Fruit fly (Drosophila melanogaster) whole organism, embryonic: ENCODE results near the gene CG15894.
A peak's percentile ranks its signal among the peaks of the same experiment; 100 is the strongest.

Source experiments
- Asciz ChIP-seq: fragments of 200-800 bp; sonication (Bioruptor generic); optimal IDR thresholded peaks from 2 replicates; lab custom pipeline; 2017; ENCODE audit warnings: missing biosample characterization, mild to moderate bottlenecking, missing genetic modification characterization, missing genetic modification reagents
- Atf6 ChIP-seq: fragments of 200-800 bp; sonication (Bioruptor generic); IDR thresholded peaks from 2 replicates; pipeline ENCODE4 v1.3.6; 2022; ENCODE audit warnings: missing biosample characterization, missing genetic modification characterization
- Bdp1 ChIP-seq: fragments of 200-800 bp; sonication (Bioruptor generic); optimal IDR thresholded peaks from 3 replicates; lab custom pipeline; 2016; ENCODE audit warnings: missing biosample characterization, missing genetic modification characterization
- CG10147 ChIP-seq: fragments of 200-800 bp; sonication (Bioruptor generic); optimal IDR thresholded peaks from 2 replicates; lab custom pipeline; 2019; ENCODE audit warnings: missing biosample characterization, mild to moderate bottlenecking, missing genetic modification characterization, moderate library complexity
- CG10543 ChIP-seq: fragments of 200-800 bp; sonication (Bioruptor generic); optimal IDR thresholded peaks from 3 replicates; lab custom pipeline; 2017; ENCODE audit warnings: missing biosample characterization, mild to moderate bottlenecking, missing genetic modification characterization, moderate library complexity
- CG10959 ChIP-seq: fragments of 200-800 bp; sonication (Bioruptor generic); IDR thresholded peaks from 2 replicates; pipeline ENCODE4 v1.3.6; 2022; ENCODE audit warnings: missing biosample characterization, missing genetic modification characterization
- CG11560 ChIP-seq: fragments of 200-800 bp; sonication (Bioruptor generic); IDR thresholded peaks from 3 replicates; pipeline ENCODE4 v1.3.6; 2022; ENCODE audit warnings: missing biosample characterization, missing genetic modification characterization
- CG12236 ChIP-seq: fragments of 200-800 bp; sonication (Bioruptor generic); optimal IDR thresholded peaks from 2 replicates; lab custom pipeline; 2016; ENCODE audit warnings: missing biosample characterization, missing genetic modification characterization
- CG12391 ChIP-seq: fragments of 200-800 bp; sonication (Bioruptor generic); optimal IDR thresholded peaks from 3 replicates; lab custom pipeline; 2018; ENCODE audit warnings: missing biosample characterization, mild to moderate bottlenecking, missing genetic modification characterization, moderate library complexity
- CG13775 ChIP-seq: fragments of 200-800 bp; sonication (Bioruptor generic); optimal IDR thresholded peaks from 3 replicates; lab custom pipeline; 2017; ENCODE audit warnings: missing biosample characterization, mild to moderate bottlenecking, missing genetic modification characterization
- CG14014 ChIP-seq: fragments of 200-800 bp; sonication (Bioruptor generic); IDR thresholded peaks from 2 replicates; pipeline ENCODE4 v1.3.6; 2022; ENCODE audit warnings: missing biosample characterization, missing genetic modification characterization
- CG14710 ChIP-seq: fragments of 200-800 bp; sonication (Bioruptor generic); optimal IDR thresholded peaks from 3 replicates; lab custom pipeline; 2019; ENCODE audit warnings: missing biosample characterization, mild to moderate bottlenecking, missing genetic modification characterization, moderate library complexity
- CG1529 ChIP-seq: fragments of 200-800 bp; sonication (Bioruptor generic); optimal IDR thresholded peaks from 3 replicates; lab custom pipeline; 2018; ENCODE audit warnings: missing biosample characterization, missing genetic modification characterization
- CG17361 ChIP-seq: fragments of 200-800 bp; sonication (Bioruptor generic); IDR thresholded peaks from 3 replicates; pipeline ENCODE4 v1.3.6; 2022; ENCODE audit warnings: missing biosample characterization, missing genetic modification characterization
- CG30431 ChIP-seq: fragments of 200-800 bp; sonication (Bioruptor generic); optimal IDR thresholded peaks from 2 replicates; lab custom pipeline; 2017; ENCODE audit warnings: missing biosample characterization, missing genetic modification characterization
- CG34376 ChIP-seq: fragments of 200-800 bp; sonication (Bioruptor generic); optimal IDR thresholded peaks from 2 replicates; lab custom pipeline; 2018; ENCODE audit warnings: missing biosample characterization, mild to moderate bottlenecking, missing genetic modification characterization
- CG6654 ChIP-seq: fragments of 200-800 bp; sonication (Bioruptor generic); optimal IDR thresholded peaks from 2 replicates; lab custom pipeline; 2017; ENCODE audit warnings: missing biosample characterization, mild to moderate bottlenecking, missing genetic modification characterization
- CG6854 ChIP-seq: fragments of 200-800 bp; sonication (Bioruptor generic); optimal IDR thresholded peaks from 3 replicates; lab custom pipeline; 2017; ENCODE audit warnings: missing biosample characterization, mild to moderate bottlenecking, missing genetic modification characterization
- CG7556 ChIP-seq: fragments of 200-800 bp; sonication (Bioruptor generic); optimal IDR thresholded peaks from 2 replicates; lab custom pipeline; 2017; ENCODE audit warnings: missing biosample characterization, mild to moderate bottlenecking, missing genetic modification characterization
- CG8089 ChIP-seq: fragments of 200-800 bp; sonication (Bioruptor generic); optimal IDR thresholded peaks from 3 replicates; lab custom pipeline; 2016; ENCODE audit warnings: missing biosample characterization, missing genetic modification characterization
- D19A ChIP-seq: fragments of 200-800 bp; optimal IDR thresholded peaks from 3 replicates; lab custom pipeline; 2019; ENCODE audit warnings: missing biosample characterization, mild to moderate bottlenecking, missing genetic modification characterization, moderate library complexity
- Dfd ChIP-seq, 2 experiments: fragments of >200 bp; optimal IDR thresholded peaks; 2 replicates each; lab custom pipeline; 2017; ENCODE audit warnings: missing biosample characterization in 2 of 2, missing genetic modification characterization in 2 of 2
- Eip74EF ChIP-seq, 2 experiments: fragments of 200-800 bp in 1 of 2; fragments of >200 bp in 1 of 2; sonication (Bioruptor generic) in 1 of 2; optimal IDR thresholded peaks; 2 replicates each; lab custom pipeline; 2017 to 2019; ENCODE audit warnings: missing biosample characterization in 2 of 2, missing genetic modification characterization in 2 of 2, mild to moderate bottlenecking in 1 of 2, moderate library complexity in 1 of 2
- GATAe ChIP-seq: fragments of 200-800 bp; sonication (Bioruptor generic); conservative IDR thresholded peaks from 2 replicates; pipeline ENCODE4 v1.3.6; 2022; ENCODE audit warnings: missing biosample characterization, missing genetic modification characterization
- HLH3B ChIP-seq: fragments of 200-800 bp; sonication (Bioruptor generic); IDR thresholded peaks from 2 replicates; pipeline ENCODE4 v1.3.6; 2022; ENCODE audit warnings: missing biosample characterization, missing genetic modification characterization
- Max ChIP-seq: fragments of 200-800 bp; sonication (Bioruptor generic); optimal IDR thresholded peaks from 2 replicates; lab custom pipeline; 2016; ENCODE audit warnings: missing biosample characterization, mild to moderate bottlenecking, missing genetic modification characterization
- NK7.1 ChIP-seq: fragments of 200-800 bp; sonication (Bioruptor generic); optimal IDR thresholded peaks from 3 replicates; lab custom pipeline; 2016; ENCODE audit warnings: missing biosample characterization, missing genetic modification characterization
- Nf-YA ChIP-seq: fragments of 200-800 bp; sonication (Bioruptor generic); IDR thresholded peaks from 2 replicates; pipeline ENCODE4 v1.3.6; 2022; ENCODE audit warnings: missing biosample characterization, missing genetic modification characterization
- Nf-YB ChIP-seq: fragments of 200-800 bp; sonication (Bioruptor generic); optimal IDR thresholded peaks from 3 replicates; lab custom pipeline; 2019; ENCODE audit warnings: missing biosample characterization, mild to moderate bottlenecking, missing genetic modification characterization, moderate library complexity
- Nf-YC ChIP-seq: fragments of 200-800 bp; optimal IDR thresholded peaks from 3 replicates; lab custom pipeline; 2019; ENCODE audit warnings: missing biosample characterization, mild to moderate bottlenecking, missing genetic modification characterization, moderate library complexity
- NfI ChIP-seq: fragments of 200-800 bp; sonication (Bioruptor generic); optimal IDR thresholded peaks from 3 replicates; lab custom pipeline; 2018; ENCODE audit warnings: missing biosample characterization, mild to moderate bottlenecking, missing genetic modification characterization, moderate library complexity
- Rfx ChIP-seq: fragments of 200-800 bp; sonication (Bioruptor generic); IDR thresholded peaks from 2 replicates; pipeline ENCODE4 v1.3.6; 2022; ENCODE audit warnings: missing biosample characterization, missing genetic modification characterization
- Sox102F ChIP-seq: fragments of 200-800 bp; sonication (Bioruptor generic); optimal IDR thresholded peaks from 2 replicates; lab custom pipeline; 2018; ENCODE audit warnings: missing biosample characterization, mild to moderate bottlenecking, missing genetic modification characterization, moderate library complexity
- Sry-β ChIP-seq: fragments of 200-800 bp; sonication (Bioruptor generic); optimal IDR thresholded peaks from 2 replicates; lab custom pipeline; 2018; ENCODE audit warnings: missing biosample characterization, mild to moderate bottlenecking, missing genetic modification characterization, moderate library complexity
- abd-A ChIP-seq: fragments of 200-800 bp; sonication (Bioruptor generic); optimal IDR thresholded peaks from 3 replicates; lab custom pipeline; 2019; ENCODE audit warnings: missing biosample characterization, mild to moderate bottlenecking, missing genetic modification characterization, moderate library complexity
- aop ChIP-seq: fragments of 200-800 bp; sonication (Bioruptor generic); IDR thresholded peaks from 2 replicates; pipeline ENCODE4 v1.3.6; 2022; ENCODE audit warnings: missing biosample characterization, missing genetic modification characterization
- cato ChIP-seq: fragments of 200-800 bp; sonication (Bioruptor generic); optimal IDR thresholded peaks from 2 replicates; lab custom pipeline; 2016; ENCODE audit warnings: missing biosample characterization, missing genetic modification characterization, borderline replicate concordance
- cg ChIP-seq: fragments of 200-800 bp; sonication (Bioruptor generic); optimal IDR thresholded peaks from 3 replicates; lab custom pipeline; 2019; ENCODE audit warnings: missing biosample characterization, mild to moderate bottlenecking, missing genetic modification characterization, moderate library complexity
- crol ChIP-seq: fragments of 200-800 bp; sonication (Bioruptor generic); IDR thresholded peaks from 2 replicates; pipeline ENCODE4 v1.3.6; 2022; ENCODE audit warnings: missing biosample characterization, missing genetic modification characterization
- crp ChIP-seq, 2 experiments: fragments of 200-800 bp; sonication (Bioruptor generic); optimal IDR thresholded peaks; 2 replicates in 1 of 2; 3 replicates in 1 of 2; lab custom pipeline; 2017; ENCODE audit warnings: missing biosample characterization in 2 of 2, missing genetic modification characterization in 2 of 2, mild to moderate bottlenecking in 1 of 2, moderate library complexity in 1 of 2
- disco-r ChIP-seq: fragments of 200-800 bp; sonication (Bioruptor generic); optimal IDR thresholded peaks from 2 replicates; lab custom pipeline; 2016; ENCODE audit warnings: missing biosample characterization, missing genetic modification characterization
- dysf ChIP-seq: fragments of 200-800 bp; sonication (Bioruptor generic); IDR thresholded peaks from 3 replicates; pipeline ENCODE4 v1.3.6; 2022; ENCODE audit warnings: missing biosample characterization, missing genetic modification characterization
- ewg ChIP-seq: fragments of 200-800 bp; sonication (Bioruptor generic); optimal IDR thresholded peaks from 3 replicates; lab custom pipeline; 2017; ENCODE audit warnings: mild to moderate bottlenecking, missing biosample characterization, missing genetic modification reagents, missing genetic modification characterization
- fd3F ChIP-seq: fragments of 200-800 bp; sonication (Bioruptor generic); optimal IDR thresholded peaks from 2 replicates; lab custom pipeline; 2018; ENCODE audit warnings: missing biosample characterization, mild to moderate bottlenecking, missing genetic modification characterization, moderate library complexity
- fu2 ChIP-seq: fragments of 200-800 bp; sonication (Bioruptor generic); optimal IDR thresholded peaks from 2 replicates; lab custom pipeline; 2016; ENCODE audit warnings: missing biosample characterization, missing genetic modification characterization
- p53 ChIP-seq: fragments of 200-800 bp; sonication (Bioruptor generic); optimal IDR thresholded peaks from 2 replicates; lab custom pipeline; 2016; ENCODE audit warnings: missing biosample characterization, missing genetic modification characterization
- peb ChIP-seq: fragments of 200-800 bp; sonication (Bioruptor generic); IDR thresholded peaks from 2 replicates; pipeline ENCODE4 v1.3.6; 2022; ENCODE audit warnings: missing biosample characterization, missing genetic modification characterization
- pfk ChIP-seq: fragments of 200-800 bp; sonication (Bioruptor generic); optimal IDR thresholded peaks from 2 replicates; lab custom pipeline; 2018; ENCODE audit warnings: missing biosample characterization, mild to moderate bottlenecking, missing genetic modification characterization, moderate library complexity
- sqz ChIP-seq: fragments of 200-800 bp; sonication (Bioruptor generic); optimal IDR thresholded peaks from 3 replicates; lab custom pipeline; 2018; ENCODE audit warnings: missing biosample characterization, mild to moderate bottlenecking, missing genetic modification characterization
- vvl ChIP-seq: fragments of 200-800 bp; sonication (Bioruptor generic); IDR thresholded peaks from 2 replicates; pipeline ENCODE4 v1.3.6; 2022; ENCODE audit warnings: missing biosample characterization, missing genetic modification characterization

CG15894 gene

DNA sequence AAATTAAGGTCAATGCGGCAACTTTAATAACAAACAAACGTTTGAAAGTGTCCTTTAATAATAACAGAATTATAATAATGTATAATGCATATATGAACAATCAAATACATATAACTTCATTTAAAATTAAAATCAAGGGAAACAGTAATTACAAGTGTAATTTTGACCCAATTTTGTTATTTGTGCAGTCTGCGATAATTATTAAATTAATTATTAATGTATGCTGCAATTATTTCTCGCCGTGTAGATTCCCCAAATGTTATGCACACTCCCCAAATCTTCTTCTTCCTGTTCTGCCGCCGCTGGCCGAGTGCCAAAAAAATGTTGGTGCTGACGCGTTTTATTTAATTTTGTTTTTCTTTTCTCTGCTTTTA lies 44.6 kb downstream of the CG15894 start (continued):
- TF ChIP-seq crp (GFP tag; optimal IDR thresholded peaks at IDR 0.05; lab: Kevin White, UChicago), result peak in 1 of 2 experiments; percentile 33
- TF ChIP-seq Dfd (GFP tag; optimal IDR thresholded peaks at IDR 0.05; lab: Kevin White, UChicago), result peak in 1 of 2 experiments; percentile 70
- no peak for TF ChIP-seq Sry-β (GFP tag; lab: Kevin White, UChicago)
- peak; percentile 92 for TF ChIP-seq CG12391 (tag; lab: Kevin White, UChicago)
- peak; percentile 91 for TF ChIP-seq CG14710 (tag; lab: Kevin White, UChicago)
- peak; percentile 88 for TF ChIP-seq CG13775
- TF ChIP-seq dysf, result peak; percentile 89
- peak in 1 of 2 experiments; percentile 84 for TF ChIP-seq Eip74EF (GFP tag; optimal IDR thresholded peaks at IDR 0.05; lab: Kevin White, UChicago)
- peak; percentile 70 for TF ChIP-seq Nf-YB (GFP tag; lab: Kevin White, UChicago)
- TF ChIP-seq cg (GFP tag; lab: Kevin White, UChicago), result no peak
- TF ChIP-seq CG10147, result peak; percentile 87
- no peak for TF ChIP-seq disco-r (GFP tag; lab: Kevin White, UChicago)
- TF ChIP-seq crol, result 0 out of 2 replicates have a peak, but pooled peaks have one; percentile 14
- peak; percentile 78 for TF ChIP-seq ewg (GFP tag; lab: Kevin White, UChicago)
- TF ChIP-seq fd3F (GFP tag; lab: Kevin White, UChicago), result peak; percentile 69
- TF ChIP-seq sqz (GFP tag; lab: Kevin White, UChicago), result peak; percentile 84
- TF ChIP-seq CG7556, result peak; percentile 94
- peak; percentile 93 for TF ChIP-seq CG10543 (GFP tag; lab: Kevin White, UChicago)
- no peak for TF ChIP-seq pfk
- TF ChIP-seq Bdp1 (GFP tag; lab: Kevin White, UChicago), result no peak
- TF ChIP-seq vvl, result peak; percentile 92
- TF ChIP-seq HLH3B, result peak; percentile 86
- TF ChIP-seq Atf6 (GFP tag; lab: Robert Waterston, UW), result peak; percentile 85
- TF ChIP-seq NfI (GFP tag; lab: Kevin White, UChicago), result peak; percentile 82
- TF ChIP-seq CG11560 (tag; lab: Robert Waterston, UW), result 0 out of 3 replicates have a peak, but pooled peaks have one; percentile 64
- TF ChIP-seq D19A (tag; lab: Kevin White, UChicago), result peak; percentile 84
- TF ChIP-seq CG10959 (GFP tag; lab: Robert Waterston, UW), result peak; percentile 46; the same call in 1 of the 2 replicates
- peak; percentile 83 for TF ChIP-seq CG34376 (GFP tag; lab: Kevin White, UChicago)
- peak; percentile 60 for TF ChIP-seq Max (GFP tag; lab: Kevin White, UChicago)
- TF ChIP-seq CG1529 (GFP tag; lab: Kevin White, UChicago), result peak; percentile 80
- TF ChIP-seq CG6654 (GFP tag; lab: Kevin White, UChicago), result peak; percentile 59
- TF ChIP-seq CG14014, result peak; percentile 83
- TF ChIP-seq Sox102F (GFP tag; lab: Kevin White, UChicago), result peak; percentile 89
- TF ChIP-seq Asciz (GFP tag; lab: Kevin White, UChicago), result peak; percentile 84
- peak; percentile 61 for TF ChIP-seq abd-A (tag; lab: Kevin White, UChicago)
- TF ChIP-seq Rfx (GFP tag; lab: Robert Waterston, UW), result peak; percentile 80
- no peak for TF ChIP-seq fu2 (GFP tag; lab: Kevin White, UChicago)
- TF ChIP-seq aop (GFP tag; lab: Robert Waterston, UW), result no peak
- TF ChIP-seq CG6854, result peak; percentile 78
- peak; percentile 75 for TF ChIP-seq cato (GFP tag; lab: Kevin White, UChicago)
- TF ChIP-seq peb (GFP tag; lab: Robert Waterston, UW), result peak; percentile 57; the same call in 1 of the 2 replicates
- TF ChIP-seq Nf-YA, result peak; percentile 66
- peak; percentile 7 for TF ChIP-seq CG8089 (GFP tag; lab: Kevin White, UChicago)
- TF ChIP-seq CG30431 (GFP tag; lab: Kevin White, UChicago), result peak; percentile 66
- no peak for TF ChIP-seq CG12236 (GFP tag; lab: Kevin White, UChicago)
- no peak for TF ChIP-seq p53
- TF ChIP-seq CG17361 (GFP tag; lab: Robert Waterston, UW), result peak; percentile 96
- no peak for TF ChIP-seq NK7.1 (GFP tag; lab: Kevin White, UChicago)
- peak; percentile 83 for TF ChIP-seq Nf-YC (tag; lab: Kevin White, UChicago)
- peak; percentile 31; the same call in 1 of the 2 replicates for TF ChIP-seq GATAe (GFP tag; lab: Robert Waterston, UW)
